Worm (Caenorhabditis elegans) whole organism, early embryonic: ENCODE results near the gene C05C8.1.

Experiments used
- B0310.2 ChIP-seq: sonication (generic microtip); optimal IDR thresholded peaks from 2 replicates; lab custom pipeline; 2016; ENCODE audit warnings: mild to moderate bottlenecking, missing genetic modification characterization, missing compliant biosample characterization
- F13C5.2 ChIP-seq: sonication (generic microtip); optimal IDR thresholded peaks from 2 replicates; lab custom pipeline; 2017; ENCODE audit warnings: mild to moderate bottlenecking, missing genetic modification characterization, inconsistent platforms, missing compliant biosample characterization
- aly-1 ChIP-seq: sonication (generic microtip); optimal IDR thresholded peaks from 2 replicates; lab custom pipeline; 2016; ENCODE audit warnings: missing genetic modification characterization, missing compliant biosample characterization
- ama-1 ChIP-seq: fragments of 150-350 bp; optimal IDR thresholded peaks from 2 replicates; lab custom pipeline; 2014
- ceh-13 ChIP-seq: fragments of 200-800 bp; sonication (Bioruptor generic); optimal IDR thresholded peaks from 2 replicates; lab custom pipeline; 2018; ENCODE audit warnings: mild to moderate bottlenecking, missing genetic modification characterization, missing compliant biosample characterization
- ceh-36 ChIP-seq: sonication (generic microtip); optimal IDR thresholded peaks from 2 replicates; lab custom pipeline; 2016; ENCODE audit warnings: missing genetic modification characterization, inconsistent platforms, missing compliant biosample characterization
- ets-7 ChIP-seq: sonication (generic microtip); optimal IDR thresholded peaks from 2 replicates; lab custom pipeline; 2016; ENCODE audit warnings: missing genotype, missing genetic modification characterization, missing compliant biosample characterization
- flt-1 ChIP-seq: fragments of 200-800 bp; sonication (Bioruptor generic); IDR thresholded peaks from 2 replicates; pipeline ENCODE4 v1.3.6; 2022; ENCODE audit warnings: missing genetic modification characterization, missing compliant biosample characterization
- hmbx-1 ChIP-seq: sonication (generic microtip); optimal IDR thresholded peaks from 2 replicates; lab custom pipeline; 2016; ENCODE audit warnings: mild to moderate bottlenecking, missing genetic modification characterization, missing compliant biosample characterization
- hmg-4 ChIP-seq: fragments of 200-800 bp; sonication (Bioruptor generic); optimal IDR thresholded peaks from 2 replicates; lab custom pipeline; 2018; ENCODE audit warnings: mild to moderate bottlenecking, missing genetic modification characterization, missing compliant biosample characterization
- hnd-1 ChIP-seq: sonication (generic microtip); optimal IDR thresholded peaks from 2 replicates; lab custom pipeline; 2016; ENCODE audit warnings: missing genetic modification characterization, missing compliant biosample characterization
- pes-1 ChIP-seq: fragments of 200-800 bp; sonication (Bioruptor generic); IDR thresholded peaks from 2 replicates; pipeline ENCODE4 v1.3.6; 2022; ENCODE audit warnings: missing genetic modification reagents, missing genetic modification characterization, missing compliant biosample characterization
- scrt-1 ChIP-seq: fragments of 200-800 bp; sonication (Bioruptor generic); IDR thresholded peaks from 2 replicates; pipeline ENCODE4 v1.3.6; 2022; ENCODE audit warnings: missing genetic modification characterization, missing compliant biosample characterization
- sea-1 ChIP-seq: fragments of 200-800 bp; sonication (Bioruptor generic); conservative IDR thresholded peaks from 2 replicates; pipeline ENCODE4 v1.3.6; 2022; ENCODE audit warnings: missing genetic modification characterization, missing compliant biosample characterization
- tbx-11 ChIP-seq: fragments of 200-800 bp; sonication (Bioruptor generic); IDR thresholded peaks from 2 replicates; pipeline ENCODE4 v1.3.6; 2022; ENCODE audit warnings: missing genetic modification characterization, missing compliant biosample characterization
- tbx-37 ChIP-seq: fragments of 200-800 bp; sonication (Bioruptor generic); conservative IDR thresholded peaks from 2 replicates; pipeline ENCODE4 v1.3.6; 2022; ENCODE audit warnings: missing genetic modification reagents, missing genetic modification characterization, missing compliant biosample characterization
- tra-4 ChIP-seq: sonication (generic microtip); optimal IDR thresholded peaks from 2 replicates; lab custom pipeline; 2017; ENCODE audit warnings: missing genetic modification characterization, missing compliant biosample characterization

C05C8.1 gene

DNA sequence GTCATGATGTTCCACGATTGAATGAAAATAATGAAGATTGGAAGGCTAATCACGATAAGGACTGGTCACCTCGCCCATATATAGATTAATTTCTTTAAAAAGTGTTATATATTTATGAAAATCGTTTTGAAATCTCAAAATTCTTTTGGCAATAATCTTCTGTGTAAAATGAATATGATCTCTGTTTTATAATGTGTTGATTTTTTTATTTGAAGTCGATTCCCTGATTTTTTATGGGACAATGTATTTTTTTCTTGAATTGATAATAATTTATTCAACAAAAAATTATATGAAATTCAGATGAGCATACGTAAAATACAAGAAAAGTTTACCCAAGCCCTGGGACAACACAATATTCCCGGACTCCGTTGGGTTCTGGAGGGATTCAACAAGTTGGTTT is at the start of gene C05C8.1:
Gene C05C8.1, plus strand, starts transcription at position 301 of the 400 bp plus-strand sequence.
- TF ChIP-seq ceh-36 (tag; lab: Kevin White, UChicago): no peak
- TF ChIP-seq ama-1: no peak
- no peak for TF ChIP-seq hmg-4 (GFP tag; lab: Kevin White, UChicago)
- TF ChIP-seq sea-1: no peak
- TF ChIP-seq ceh-13: no peak
- TF ChIP-seq flt-1: no peak
- no peak for TF ChIP-seq tbx-37

DNA sequence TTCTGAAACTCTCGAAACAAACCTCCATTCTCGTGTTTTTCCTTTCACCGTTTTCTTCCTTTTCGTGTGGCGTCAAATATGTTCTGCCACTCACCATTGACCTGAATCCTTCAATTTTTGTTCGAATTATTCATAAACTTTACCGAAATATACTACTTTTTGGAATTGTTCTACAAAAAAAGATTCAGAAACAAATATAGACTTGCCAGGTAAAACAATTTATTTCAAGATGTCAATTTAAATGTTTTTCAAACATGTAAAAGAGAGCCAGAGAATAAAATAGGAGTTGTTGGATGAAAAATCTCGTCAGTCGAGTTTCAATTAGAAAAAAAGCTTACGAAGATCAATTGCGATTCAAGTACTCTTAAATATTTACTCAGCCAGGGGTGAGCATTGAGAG is 46.0 kb upstream of the C05C8.1 start, which contains the start of gene F09G2.8:
Gene F09G2.8, minus strand, starts transcription at position 101 of the 400 bp plus-strand sequence.
- TF ChIP-seq tbx-11 (GFP tag; lab: Robert Waterston, UW): no peak
- no peak for TF ChIP-seq sea-1
- TF ChIP-seq pes-1 (GFP tag; lab: Robert Waterston, UW): no peak
- no peak for TF ChIP-seq hmbx-1 (tag; lab: Kevin White, UChicago)
- no peak for TF ChIP-seq tbx-37
- no peak for TF ChIP-seq ets-7 (tag; lab: Kevin White, UChicago)
- no peak for TF ChIP-seq flt-1
- no peak for TF ChIP-seq aly-1 (tag; lab: Kevin White, UChicago)
- TF ChIP-seq ceh-13: no peak
- TF ChIP-seq scrt-1: no peak
- TF ChIP-seq ama-1: no peak
- TF ChIP-seq F13C5.2 (tag; lab: Kevin White, UChicago): no peak

DNA sequence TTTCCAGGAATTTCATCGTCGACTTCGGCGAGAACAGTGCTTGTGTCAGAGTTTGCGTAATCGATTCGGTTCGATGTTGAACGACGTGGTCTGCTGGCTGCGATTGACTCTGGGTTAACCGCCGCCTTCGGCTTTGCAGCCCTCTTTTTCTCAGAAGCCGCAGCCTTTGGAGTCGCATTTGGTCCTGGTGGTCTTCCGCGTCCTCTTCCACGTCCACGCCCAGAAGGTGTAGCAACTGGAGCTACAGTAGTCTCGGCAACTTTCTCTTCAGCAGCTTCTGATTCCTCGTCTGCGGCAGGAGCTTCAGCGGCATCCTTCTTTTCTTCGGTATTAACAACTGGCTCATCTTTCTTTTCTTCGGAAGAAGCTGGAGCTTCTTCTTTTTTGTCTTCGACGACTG is 44.8 kb upstream of the C05C8.1 start:
- no peak for TF ChIP-seq flt-1
- no peak for TF ChIP-seq sea-1
- TF ChIP-seq ceh-13: no peak
- no peak for TF ChIP-seq pes-1 (GFP tag; lab: Robert Waterston, UW)
- TF ChIP-seq hmbx-1 (tag; lab: Kevin White, UChicago): no peak
- TF ChIP-seq tbx-37: no peak
- TF ChIP-seq hmg-4 (GFP tag; lab: Kevin White, UChicago): no peak
- TF ChIP-seq B0310.2 (tag; lab: Kevin White, UChicago): no peak
- TF ChIP-seq ceh-36 (tag; lab: Kevin White, UChicago): no peak
- no peak for TF ChIP-seq ama-1
- TF ChIP-seq F13C5.2 (tag; lab: Kevin White, UChicago): no peak
- no peak for TF ChIP-seq scrt-1
- no peak for TF ChIP-seq tbx-11 (GFP tag; lab: Robert Waterston, UW)
- no peak for TF ChIP-seq ets-7 (tag; lab: Kevin White, UChicago)
- TF ChIP-seq aly-1 (tag; lab: Kevin White, UChicago): no peak
- TF ChIP-seq hnd-1: no peak

DNA sequence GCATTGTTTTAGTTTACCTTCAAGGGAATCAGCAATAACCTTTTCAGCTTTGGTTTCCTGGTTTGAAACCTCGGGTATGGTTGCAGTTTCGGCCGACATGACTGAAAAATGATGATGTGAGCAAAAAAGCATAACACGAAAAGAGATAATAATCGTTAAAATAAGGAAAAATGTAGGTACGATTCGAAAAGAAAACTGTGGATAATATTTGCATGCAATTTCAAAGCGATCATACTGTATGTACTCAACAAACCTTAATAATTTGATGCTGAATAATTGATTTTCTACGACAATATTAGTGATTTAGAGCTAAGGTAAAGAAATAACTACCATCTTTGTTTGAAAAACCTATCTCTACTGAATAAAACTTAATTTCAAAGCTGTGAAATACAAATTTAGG is 43.5 kb upstream of the C05C8.1 start, which contains the start of gene attf-2:
Gene attf-2, minus strand, starts transcription at position 101 of the 400 bp plus-strand sequence.
- TF ChIP-seq tbx-37 (no peak), pes-1 (GFP tag; lab: Robert Waterston, UW) (no peak), sea-1 (no peak), aly-1 (tag; lab: Kevin White, UChicago) (no peak), tbx-11 (GFP tag; lab: Robert Waterston, UW) (no peak), hnd-1 (no peak), scrt-1 (no peak), hmg-4 (GFP tag; lab: Kevin White, UChicago) (no peak), flt-1 (no peak), F13C5.2 (tag; lab: Kevin White, UChicago) (no peak), B0310.2 (tag; lab: Kevin White, UChicago) (no peak), ama-1 (no peak), tra-4 (no peak), hmbx-1 (tag; lab: Kevin White, UChicago) (no peak)

DNA sequence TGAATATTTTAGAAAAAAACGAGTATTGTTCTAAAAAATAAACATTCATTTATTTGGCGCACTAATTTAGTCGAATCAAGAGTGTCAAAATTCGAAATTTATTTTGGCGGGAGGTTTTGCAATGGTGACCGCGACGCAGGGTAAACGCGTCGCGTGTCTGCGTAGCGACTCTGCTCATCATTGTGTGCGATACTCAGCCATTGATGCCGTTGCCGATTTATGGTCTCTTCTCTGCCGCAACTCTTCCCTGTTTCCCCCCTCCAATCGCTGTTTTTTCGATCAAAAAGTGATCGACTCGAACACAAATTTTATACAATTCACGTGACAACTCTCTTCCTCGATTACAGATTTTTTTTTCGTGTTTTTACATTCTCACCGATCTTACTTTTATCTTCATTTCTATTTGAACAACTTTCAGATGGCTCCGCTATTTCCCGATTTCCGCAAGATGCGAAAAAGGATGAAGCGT is 43.0 kb upstream of the C05C8.1 start, which contains the start of gene F09G2.2:
Gene F09G2.2, plus strand, starts transcription at position 419 of the 469 bp plus-strand sequence.
- TF ChIP-seq tra-4 (no peak), ceh-36 (tag; lab: Kevin White, UChicago) (no peak), sea-1 (no peak), ama-1 (no peak), flt-1 (0 out of 2 replicates have a peak, but pooled peaks have one; percentile 12), hmg-4 (GFP tag; lab: Kevin White, UChicago) (peak; percentile 19), hnd-1 (no peak), F13C5.2 (tag; lab: Kevin White, UChicago) (peak; percentile 59), pes-1 (GFP tag; lab: Robert Waterston, UW) (no peak), tbx-37 (no peak), aly-1 (tag; lab: Kevin White, UChicago) (no peak)

DNA sequence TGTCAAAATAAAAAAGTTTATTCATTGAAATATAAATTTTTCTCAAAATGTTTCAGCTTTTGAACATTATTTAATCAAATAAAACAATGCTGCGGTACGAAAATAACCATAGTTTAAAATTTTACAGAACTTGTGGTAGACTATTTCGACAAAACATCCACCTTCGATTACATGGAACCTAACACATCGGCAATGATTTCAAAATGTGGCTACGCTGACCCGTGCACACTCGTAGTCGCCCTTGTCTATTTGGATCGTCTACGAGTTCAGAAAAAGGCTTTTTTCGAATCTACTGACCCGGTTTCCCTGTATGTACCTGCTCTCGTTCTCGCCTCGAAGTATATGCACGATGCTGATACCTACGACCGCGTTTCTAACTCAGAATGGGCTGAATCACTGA is 42.5 kb upstream of the C05C8.1 start:
- no peak for TF ChIP-seq hmbx-1 (tag; lab: Kevin White, UChicago)
- no peak for TF ChIP-seq ceh-13
- TF ChIP-seq tra-4: no peak
- no peak for TF ChIP-seq pes-1 (GFP tag; lab: Robert Waterston, UW)
- TF ChIP-seq F13C5.2 (tag; lab: Kevin White, UChicago): no peak
- TF ChIP-seq ama-1: no peak
- no peak for TF ChIP-seq scrt-1
- no peak for TF ChIP-seq hnd-1
- no peak for TF ChIP-seq tbx-37
- TF ChIP-seq hmg-4 (GFP tag; lab: Kevin White, UChicago): no peak
- TF ChIP-seq tbx-11 (GFP tag; lab: Robert Waterston, UW): no peak
- no peak for TF ChIP-seq flt-1
- TF ChIP-seq aly-1 (tag; lab: Kevin White, UChicago): no peak
- no peak for TF ChIP-seq B0310.2 (tag; lab: Kevin White, UChicago)

DNA sequence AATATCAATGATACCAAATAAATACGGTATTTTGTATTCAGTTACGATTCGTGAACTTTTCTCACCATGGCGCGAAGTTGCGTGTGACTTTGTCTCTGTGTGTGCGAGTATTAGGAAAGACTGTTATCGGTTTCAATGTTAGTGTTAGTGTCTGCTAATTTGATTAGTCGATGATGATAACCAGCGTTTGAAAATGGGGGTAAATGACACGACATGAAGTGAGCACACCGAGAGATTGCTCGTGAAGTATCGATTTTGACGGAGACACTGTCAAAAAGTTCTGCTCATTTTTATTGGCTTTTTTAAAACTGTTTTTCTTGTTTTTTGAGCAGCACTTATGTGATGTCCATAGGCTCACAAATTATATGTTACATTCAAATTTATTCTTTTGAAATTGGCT is 41.2 kb upstream of the C05C8.1 start:
- TF ChIP-seq ets-7 (tag; lab: Kevin White, UChicago): no peak
- TF ChIP-seq aly-1 (tag; lab: Kevin White, UChicago): no peak
- no peak for TF ChIP-seq tbx-37
- no peak for TF ChIP-seq ceh-36 (tag; lab: Kevin White, UChicago)
- TF ChIP-seq ama-1: peak; percentile 21
- TF ChIP-seq hnd-1: no peak
- no peak for TF ChIP-seq ceh-13

DNA sequence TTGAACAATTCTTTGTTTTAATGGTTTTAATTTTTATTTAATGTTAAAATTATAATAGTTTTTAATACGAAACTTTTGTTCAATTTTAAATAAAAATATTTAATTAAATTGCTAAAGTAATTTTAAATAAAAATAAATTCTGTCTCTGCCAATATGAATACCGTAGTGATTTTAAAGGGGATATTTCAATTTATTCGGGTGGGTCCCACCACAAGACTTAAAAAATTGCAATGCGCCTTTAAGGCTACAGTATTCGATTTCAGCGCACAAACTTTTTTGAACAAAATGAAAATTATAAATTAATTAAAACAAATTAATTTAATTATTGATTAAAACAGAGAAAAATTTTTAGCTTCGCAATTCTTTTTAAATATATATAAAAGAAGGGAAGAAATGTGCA is 40.5 kb upstream of the C05C8.1 start:
- TF ChIP-seq ceh-36 (tag; lab: Kevin White, UChicago) (no peak), ets-7 (tag; lab: Kevin White, UChicago) (no peak), tra-4 (no peak), hnd-1 (no peak), scrt-1 (no peak), flt-1 (no peak), hmbx-1 (tag; lab: Kevin White, UChicago) (no peak)
